Worm (Caenorhabditis elegans) whole organism, young adult: ENCODE results near the gene npr-3.

Experiments
- B0336.3 ChIP-seq: fragments of 200-800 bp; sonication (Bioruptor generic); IDR thresholded peaks from 2 replicates; pipeline ENCODE4 v1.3.6; 2022; ENCODE audit warnings: missing genetic modification characterization, missing compliant biosample characterization
- C06A6.2 ChIP-seq: fragments of 200-800 bp; sonication (Bioruptor generic); conservative IDR thresholded peaks from 2 replicates; pipeline ENCODE4 v1.3.6; 2022; ENCODE audit warnings: missing genetic modification characterization, missing compliant biosample characterization
- D2030.7 ChIP-seq: fragments of 200-800 bp; sonication (Bioruptor generic); IDR thresholded peaks from 2 replicates; pipeline ENCODE4 v1.3.6; 2022; ENCODE audit warnings: missing genetic modification reagents, missing genetic modification characterization, missing compliant biosample characterization
- F22D6.2 ChIP-seq: sonication (generic microtip); optimal IDR thresholded peaks from 2 replicates; lab custom pipeline; 2016; ENCODE audit warnings: mild to moderate bottlenecking, missing genetic modification characterization, missing compliant biosample characterization
- F33H1.4 ChIP-seq: fragments of 200-800 bp; sonication (Bioruptor generic); IDR thresholded peaks from 2 replicates; pipeline ENCODE4 v1.3.6; 2022; ENCODE audit warnings: missing genetic modification reagents, missing genetic modification characterization, missing compliant biosample characterization
- F49E8.2 ChIP-seq: sonication (generic microtip); optimal IDR thresholded peaks from 3 replicates; lab custom pipeline; 2017; ENCODE audit warnings: missing genetic modification characterization, mild to moderate bottlenecking, missing compliant biosample characterization, antibody characterized with exemption, moderate library complexity; ENCODE audit not compliant: insufficient read depth
- F52B5.7 ChIP-seq: sonication (generic microtip); optimal IDR thresholded peaks from 2 replicates; lab custom pipeline; 2016; ENCODE audit warnings: mild to moderate bottlenecking, missing genetic modification characterization, missing compliant biosample characterization
- F57A8.1 ChIP-seq: fragments of 200-800 bp; sonication (Bioruptor generic); optimal IDR thresholded peaks from 2 replicates; lab custom pipeline; 2018; ENCODE audit warnings: mild to moderate bottlenecking, missing genetic modification characterization, moderate library complexity, missing compliant biosample characterization
- Y53F4B.3 ChIP-seq: fragments of 200-800 bp; sonication (Bioruptor generic); IDR thresholded peaks from 2 replicates; pipeline ENCODE4 v1.3.6; 2022; ENCODE audit warnings: missing genetic modification reagents, missing genetic modification characterization, missing compliant biosample characterization
- Y56A3A.18 ChIP-seq: fragments of 200-800 bp; sonication (Bioruptor generic); IDR thresholded peaks from 2 replicates; pipeline ENCODE4 v1.3.6; 2022; ENCODE audit warnings: missing genetic modification reagents, missing genetic modification characterization, missing compliant biosample characterization
- ama-1 ChIP-seq, 3 experiments: fragments of 150-350 bp in 1 of 3; sonication (generic microtip) in 2 of 3; optimal IDR thresholded peaks; 2 replicates each; lab custom pipeline; 2014 to 2018; ENCODE audit warnings: missing biosample characterization in 2 of 3, missing genetic modification characterization in 2 of 3, missing genetic modification reagents in 2 of 3
- atf-7 ChIP-seq: sonication (generic microtip); optimal IDR thresholded peaks from 2 replicates; lab custom pipeline; 2017; ENCODE audit warnings: mild to moderate bottlenecking, missing genetic modification characterization, missing compliant biosample characterization
- attf-5 ChIP-seq: fragments of 200-800 bp; sonication (Bioruptor generic); optimal IDR thresholded peaks from 2 replicates; lab custom pipeline; 2018; ENCODE audit warnings: mild to moderate bottlenecking, missing genetic modification characterization, missing compliant biosample characterization
- attf-6 ChIP-seq: fragments of 200-800 bp; sonication (Bioruptor generic); IDR thresholded peaks from 2 replicates; pipeline ENCODE4 v1.3.6; 2022; ENCODE audit warnings: missing genetic modification reagents, missing genetic modification characterization, missing compliant biosample characterization
- bed-1 ChIP-seq: fragments of 200-800 bp; sonication (Bioruptor generic); IDR thresholded peaks from 2 replicates; pipeline ENCODE4 v1.3.6; 2022; ENCODE audit warnings: missing genetic modification reagents, missing genetic modification characterization, missing compliant biosample characterization
- cebp-2 ChIP-seq: fragments of 200-800 bp; sonication (Bioruptor generic); IDR thresholded peaks from 2 replicates; pipeline ENCODE4 v1.3.6; 2022; ENCODE audit warnings: missing genetic modification characterization, missing compliant biosample characterization
- ceh-40 ChIP-seq: fragments of 200-800 bp; sonication (Bioruptor generic); IDR thresholded peaks from 2 replicates; pipeline ENCODE4 v1.3.6; 2022; ENCODE audit warnings: missing genetic modification characterization, missing compliant biosample characterization
- ceh-58 ChIP-seq: fragments of 200-800 bp; sonication (Bioruptor generic); IDR thresholded peaks from 2 replicates; pipeline ENCODE4 v1.3.6; 2022; ENCODE audit warnings: missing genetic modification characterization, missing compliant biosample characterization
- ceh-79 ChIP-seq: sonication (generic microtip); optimal IDR thresholded peaks from 2 replicates; lab custom pipeline; 2017; ENCODE audit warnings: mild to moderate bottlenecking, missing genetic modification characterization, missing compliant biosample characterization
- chd-7 ChIP-seq: sonication (generic microtip); optimal IDR thresholded peaks from 2 replicates; lab custom pipeline; 2016; ENCODE audit warnings: mild to moderate bottlenecking, missing genetic modification characterization, moderate library complexity, missing compliant biosample characterization
- dox-1 ChIP-seq: fragments of 200-800 bp; sonication (Bioruptor generic); IDR thresholded peaks from 2 replicates; pipeline ENCODE4 v1.3.6; 2022; ENCODE audit warnings: missing genetic modification reagents, missing genetic modification characterization, missing compliant biosample characterization
- dpl-1 ChIP-seq: fragments of 150-350 bp; optimal IDR thresholded peaks from 2 replicates; lab custom pipeline; 2014; ENCODE audit warnings: missing biosample characterization, missing genetic modification reagents, missing genetic modification characterization
- egl-18 ChIP-seq: fragments of 200-800 bp; sonication (Bioruptor generic); IDR thresholded peaks from 2 replicates; pipeline ENCODE4 v1.3.6; 2022; ENCODE audit warnings: missing genetic modification reagents, missing genetic modification characterization, missing compliant biosample characterization
- egl-44 ChIP-seq: fragments of 200-800 bp; sonication (Bioruptor generic); IDR thresholded peaks from 2 replicates; pipeline ENCODE4 v1.3.6; 2022; ENCODE audit warnings: missing genetic modification reagents, missing genetic modification characterization, missing compliant biosample characterization
- ets-4 ChIP-seq: fragments of 200-800 bp; sonication (Bioruptor generic); optimal IDR thresholded peaks from 2 replicates; lab custom pipeline; 2018; ENCODE audit warnings: mild to moderate bottlenecking, missing genetic modification characterization, missing compliant biosample characterization
- fkh-3 ChIP-seq: sonication (generic microtip); optimal IDR thresholded peaks from 2 replicates; lab custom pipeline; 2016; ENCODE audit warnings: mild to moderate bottlenecking, missing genetic modification characterization, missing compliant biosample characterization
- gei-17 ChIP-seq: fragments of 200-800 bp; sonication (Bioruptor generic); optimal IDR thresholded peaks from 2 replicates; lab custom pipeline; 2018; ENCODE audit warnings: mild to moderate bottlenecking, missing genetic modification characterization, missing compliant biosample characterization
- him-1 ChIP-seq: sonication (generic microtip); optimal IDR thresholded peaks from 2 replicates; lab custom pipeline; 2016; ENCODE audit warnings: missing genotype, missing genetic modification reagents, missing genetic modification characterization, missing compliant biosample characterization
- hmg-1.2 ChIP-seq: fragments of 200-800 bp; sonication (Bioruptor generic); IDR thresholded peaks from 2 replicates; pipeline ENCODE4 v1.3.6; 2022; ENCODE audit warnings: missing genetic modification reagents, missing genetic modification characterization, missing compliant biosample characterization
- hmg-20 ChIP-seq: fragments of 200-800 bp; sonication (Bioruptor generic); IDR thresholded peaks from 2 replicates; pipeline ENCODE4 v1.3.6; 2022; ENCODE audit warnings: missing genetic modification reagents, missing genetic modification characterization, missing compliant biosample characterization
- let-526 ChIP-seq: fragments of 200-800 bp; sonication (Bioruptor generic); IDR thresholded peaks from 2 replicates; pipeline ENCODE4 v1.3.6; 2022; ENCODE audit warnings: missing genetic modification reagents, missing genetic modification characterization, missing compliant biosample characterization
- let-607 ChIP-seq, 2 experiments: fragments of 200-800 bp in 1 of 2; sonication (Bioruptor generic) in 1 of 2; sonication (generic microtip) in 1 of 2; optimal IDR thresholded peaks; 2 replicates each; lab custom pipeline; 2016 to 2018; ENCODE audit warnings: mild to moderate bottlenecking in 2 of 2, missing compliant biosample characterization in 2 of 2, missing genetic modification characterization in 2 of 2, moderate library complexity in 2 of 2, missing genotype in 1 of 2
- lsl-1 ChIP-seq: fragments of 200-800 bp; sonication (Bioruptor generic); optimal IDR thresholded peaks from 2 replicates; lab custom pipeline; 2018; ENCODE audit warnings: mild to moderate bottlenecking, missing genetic modification characterization, moderate library complexity, missing compliant biosample characterization
- madf-8 ChIP-seq: fragments of 200-800 bp; sonication (Bioruptor generic); conservative IDR thresholded peaks from 2 replicates; pipeline ENCODE4 v1.3.6; 2022; ENCODE audit warnings: missing genetic modification reagents, missing genetic modification characterization, missing compliant biosample characterization
- mxl-1 ChIP-seq: sonication (generic microtip); optimal IDR thresholded peaks from 2 replicates; lab custom pipeline; 2016; ENCODE audit warnings: missing genetic modification characterization, missing compliant biosample characterization
- nfya-1 ChIP-seq: sonication (generic microtip); optimal IDR thresholded peaks from 2 replicates; lab custom pipeline; 2017; ENCODE audit warnings: antibody characterized with exemption, missing compliant biosample characterization, missing genetic modification characterization, borderline replicate concordance; ENCODE audit not compliant: insufficient read depth
- pbrm-1 ChIP-seq: fragments of 200-800 bp; sonication (Bioruptor generic); IDR thresholded peaks from 2 replicates; pipeline ENCODE4 v1.3.6; 2022; ENCODE audit warnings: missing genetic modification reagents, missing genetic modification characterization, missing compliant biosample characterization
- pha-4 ChIP-seq: fragments of 150-350 bp; sonication (generic microtip); optimal IDR thresholded peaks from 2 replicates; lab custom pipeline; 2014; ENCODE audit warnings: missing biosample characterization, missing genetic modification reagents, missing genetic modification characterization
- sea-2 ChIP-seq: fragments of 200-800 bp; sonication (Bioruptor generic); IDR thresholded peaks from 2 replicates; pipeline ENCODE4 v1.3.6; 2022; ENCODE audit warnings: missing genetic modification characterization, missing compliant biosample characterization
- snpc-1.3 ChIP-seq: sonication (generic microtip); optimal IDR thresholded peaks from 2 replicates; lab custom pipeline; 2017; ENCODE audit warnings: missing genetic modification characterization, mild to moderate bottlenecking, missing compliant biosample characterization, antibody characterized with exemption, moderate library complexity, missing genotype, missing genetic modification reagents; ENCODE audit not compliant: insufficient read depth
- tbx-9 ChIP-seq: sonication (generic microtip); optimal IDR thresholded peaks from 2 replicates; lab custom pipeline; 2016; ENCODE audit warnings: borderline replicate concordance, missing genetic modification characterization, inconsistent platforms, missing compliant biosample characterization
- tlf-1 ChIP-seq: fragments of 200-800 bp; sonication (Bioruptor generic); optimal IDR thresholded peaks from 2 replicates; lab custom pipeline; 2018; ENCODE audit warnings: mild to moderate bottlenecking, missing genetic modification characterization, missing compliant biosample characterization
- unc-130 ChIP-seq: sonication (generic microtip); optimal IDR thresholded peaks from 2 replicates; lab custom pipeline; 2016; ENCODE audit warnings: missing genetic modification reagents, missing genetic modification characterization, missing compliant biosample characterization
- unc-62 ChIP-seq: fragments of 150-350 bp; optimal IDR thresholded peaks from 2 replicates; lab custom pipeline; 2014; ENCODE audit warnings: missing biosample characterization, missing genetic modification reagents, missing genetic modification characterization
- xnd-1 ChIP-seq: sonication (generic microtip); optimal IDR thresholded peaks from 2 replicates; lab custom pipeline; 2016; ENCODE audit warnings: missing genotype, missing genetic modification reagents, missing genetic modification characterization, missing compliant biosample characterization
- zfh-2 ChIP-seq: fragments of 200-800 bp; sonication (Bioruptor generic); conservative IDR thresholded peaks from 2 replicates; pipeline ENCODE4 v1.3.6; 2022; ENCODE audit warnings: missing genetic modification reagents, missing genetic modification characterization, missing compliant biosample characterization
- ztf-18 ChIP-seq: sonication (generic microtip); optimal IDR thresholded peaks from 2 replicates; lab custom pipeline; 2016; ENCODE audit warnings: missing genotype, mild to moderate bottlenecking, missing genetic modification characterization, missing compliant biosample characterization
- ztf-22 ChIP-seq: fragments of 200-800 bp; sonication (Bioruptor generic); optimal IDR thresholded peaks from 2 replicates; lab custom pipeline; 2018; ENCODE audit warnings: mild to moderate bottlenecking, missing genetic modification characterization, moderate library complexity, missing compliant biosample characterization

npr-3 gene

DNA sequence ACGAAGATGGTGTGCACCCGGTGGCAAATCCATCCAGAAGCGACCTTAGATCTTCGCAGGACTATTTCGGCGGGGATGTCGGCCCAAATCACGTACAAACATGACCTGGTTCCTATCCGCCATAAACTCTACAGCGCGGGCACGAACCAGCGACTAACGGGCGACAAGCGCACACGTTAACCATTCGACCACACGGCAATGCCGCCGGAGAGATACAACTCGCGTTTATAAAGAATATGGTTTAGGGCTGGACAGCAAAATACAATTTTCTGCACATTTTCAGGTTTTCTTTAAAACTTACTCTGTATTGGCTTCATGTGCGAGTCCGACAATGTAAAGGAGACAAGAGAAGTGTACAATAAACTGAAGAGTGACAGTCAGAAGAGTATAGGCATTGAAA lies 14.3 kb downstream of the npr-3 start (continued):
- no peak for TF ChIP-seq Y53F4B.3 (GFP tag; lab: Robert Waterston, UW)
- peak; percentile 52 for TF ChIP-seq ama-1 (optimal IDR thresholded peaks at IDR 0.05; lab: Kevin White, UChicago)
- peak; percentile 84 to 93 for TF ChIP-seq ama-1 (GFP tag; optimal IDR thresholded peaks at IDR 0.05; lab: Kevin White, UChicago)
- TF ChIP-seq xnd-1, result no peak
- TF ChIP-seq hmg-1.2 (GFP tag; lab: Robert Waterston, UW), result peak; percentile 79
- peak; percentile 97 for TF ChIP-seq egl-44
- peak; percentile 98 for TF ChIP-seq F52B5.7
- TF ChIP-seq fkh-3 (tag; lab: Kevin White, UChicago), result peak; percentile 90
- TF ChIP-seq B0336.3 (GFP tag; lab: Robert Waterston, UW), result peak; percentile 87
- peak; percentile 89 for TF ChIP-seq chd-7 (tag; lab: Kevin White, UChicago)
- TF ChIP-seq ets-4 (GFP tag; lab: Kevin White, UChicago), result peak; percentile 93
- TF ChIP-seq let-607 (tag; optimal IDR thresholded peaks at IDR 0.05; lab: Kevin White, UChicago), result peak; percentile 56 to 66
- peak; percentile 53 for TF ChIP-seq tbx-9
- peak; percentile 96 for TF ChIP-seq F57A8.1 (GFP tag; lab: Kevin White, UChicago)
- peak; percentile 80 for TF ChIP-seq tlf-1
- peak; percentile 70 for TF ChIP-seq F22D6.2
- TF ChIP-seq ceh-79 (tag; lab: Kevin White, UChicago), result peak; percentile 99
- peak; percentile 90 for TF ChIP-seq ceh-40 (GFP tag; lab: Robert Waterston, UW)
- peak; percentile 85 for TF ChIP-seq D2030.7
- no peak for TF ChIP-seq ztf-22 (GFP tag; lab: Kevin White, UChicago)
- 0 out of 2 replicates have a peak, but pooled peaks have one; percentile 11 for TF ChIP-seq hmg-20 (GFP tag; lab: Robert Waterston, UW)
- peak; percentile 76; the same call in 1 of the 2 replicates for TF ChIP-seq sea-2 (GFP tag; lab: Robert Waterston, UW)
- peak; percentile 94 for TF ChIP-seq mxl-1
- peak; percentile 2 for TF ChIP-seq dpl-1 (GFP tag; lab: Kevin White, UChicago)
- TF ChIP-seq attf-5 (GFP tag; lab: Kevin White, UChicago), result peak; percentile 90
- TF ChIP-seq cebp-2 (GFP tag; lab: Robert Waterston, UW), result peak; percentile 97
- TF ChIP-seq him-1 (tag; lab: Kevin White, UChicago), result peak; percentile 72
- TF ChIP-seq nfya-1, result no peak
- peak; percentile 70 for TF ChIP-seq lsl-1
- TF ChIP-seq egl-18 (GFP tag; lab: Robert Waterston, UW), result peak; percentile 89
- peak; percentile 91 for TF ChIP-seq snpc-1.3
- peak; percentile 90 for TF ChIP-seq Y56A3A.18 (GFP tag; lab: Robert Waterston, UW)
- TF ChIP-seq F33H1.4 (GFP tag; lab: Robert Waterston, UW), result peak; percentile 67
- peak; percentile 91 for TF ChIP-seq dox-1 (GFP tag; lab: Robert Waterston, UW)
- TF ChIP-seq madf-8 (GFP tag; lab: Robert Waterston, UW), result 0 out of 2 replicates have a peak, but pooled peaks have one; percentile 16

- TF ChIP-seq zfh-2 (GFP tag; lab: Robert Waterston, UW) (peak; percentile 78), unc-62 (GFP tag; lab: Kevin White, UChicago) (no peak), madf-8 (GFP tag; lab: Robert Waterston, UW) (no peak), attf-5 (GFP tag; lab: Kevin White, UChicago) (no peak)
- TF ChIP-seq, all 124 proteins: peak for 1
Measured at ce11 chrIV:11475080-11475479, 15.3 kb downstream of the npr-3 start.

- TF ChIP-seq C06A6.2 (GFP tag; lab: Robert Waterston, UW), result no peak
- TF ChIP-seq pha-4 (tag; lab: Kevin White, UChicago), result no peak
- TF ChIP-seq ceh-58, result no peak
- TF ChIP-seq pbrm-1 (GFP tag; lab: Robert Waterston, UW), result peak; percentile 8; the same call in 1 of the 2 replicates
- no peak for TF ChIP-seq unc-130 (GFP tag; lab: Kevin White, UChicago)
- TF ChIP-seq atf-7 (tag; lab: Kevin White, UChicago), result no peak
- TF ChIP-seq let-607 (tag; optimal IDR thresholded peaks at IDR 0.05; lab: Kevin White, UChicago), result peak in 1 of 2 experiments; percentile 14
- no peak for TF ChIP-seq gei-17 (GFP tag; lab: Kevin White, UChicago)
- peak; percentile 37 for TF ChIP-seq F49E8.2
- TF ChIP-seq bed-1, result no peak
- no peak for TF ChIP-seq let-526 (GFP tag; lab: Robert Waterston, UW)
- TF ChIP-seq ztf-18 (tag; lab: Kevin White, UChicago), result no peak
- peak; percentile 8; the same call in 1 of the 2 replicates for TF ChIP-seq attf-6 (GFP tag; lab: Robert Waterston, UW)
Measured at ce11 chrIV:11479095-11479494, 19.3 kb downstream of the npr-3 start, which contains the start of gene catp-8. catp-8 (minus strand) TSS chrIV:11479251.
